Fruit fly (Drosophila melanogaster) whole organism, adult: ENCODE results near the gene Orc2.

ENCODE experiments used
- CG11617 ChIP-seq: fragments of 200-800 bp; sonication (Bioruptor generic); optimal IDR thresholded peaks from 2 replicates; lab custom pipeline; 2017; ENCODE audit warnings: mild to moderate bottlenecking, missing biosample characterization, missing genetic modification reagents, missing genetic modification characterization
- CG33017 ChIP-seq: fragments of 200-800 bp; sonication (Bioruptor generic); optimal IDR thresholded peaks from 2 replicates; lab custom pipeline; 2018; ENCODE audit warnings: missing biosample characterization, mild to moderate bottlenecking, missing genetic modification characterization, moderate library complexity
- CG5204 ChIP-seq: fragments of 200-800 bp; sonication (Bioruptor generic); optimal IDR thresholded peaks from 2 replicates; lab custom pipeline; 2016; ENCODE audit warnings: missing biosample characterization, missing genetic modification characterization
- CG7045 ChIP-seq: fragments of 200-800 bp; sonication (Bioruptor generic); optimal IDR thresholded peaks from 2 replicates; lab custom pipeline; 2017; ENCODE audit warnings: missing biosample characterization, mild to moderate bottlenecking, missing genetic modification characterization
- Crg-1 ChIP-seq: fragments of 200-800 bp; sonication (Bioruptor generic); optimal IDR thresholded peaks from 2 replicates; lab custom pipeline; 2016; ENCODE audit warnings: missing biosample characterization, missing genetic modification characterization
- Hr96 ChIP-seq: fragments of 200-800 bp; sonication (Bioruptor generic); optimal IDR thresholded peaks from 2 replicates; lab custom pipeline; 2016; ENCODE audit warnings: missing biosample characterization, missing genetic modification characterization
- Mnt ChIP-seq: fragments of 200-800 bp; sonication (Bioruptor generic); optimal IDR thresholded peaks from 2 replicates; lab custom pipeline; 2016; ENCODE audit warnings: missing biosample characterization, mild to moderate bottlenecking, missing genetic modification characterization
- bab1 ChIP-seq: fragments of 200-800 bp; sonication (Bioruptor generic); optimal IDR thresholded peaks from 3 replicates; lab custom pipeline; 2019; ENCODE audit warnings: missing biosample characterization, mild to moderate bottlenecking, missing genetic modification characterization, moderate library complexity
- cic ChIP-seq: fragments of 200-800 bp; sonication (Bioruptor generic); optimal IDR thresholded peaks from 2 replicates; lab custom pipeline; 2017; ENCODE audit warnings: missing biosample characterization, mild to moderate bottlenecking, missing genetic modification characterization, moderate library complexity
- cnc ChIP-seq, 2 experiments: fragments of >200 bp; optimal IDR thresholded peaks; 2 replicates each; lab custom pipeline; 2017
- kay ChIP-seq: fragments of 200-800 bp; sonication (Bioruptor generic); peaks from one replicate; lab custom pipeline; 2016; ENCODE audit warnings: missing biosample characterization, missing genetic modification characterization, borderline replicate concordance
- pad ChIP-seq: fragments of 200-800 bp; sonication (Bioruptor generic); optimal IDR thresholded peaks from 3 replicates; lab custom pipeline; 2017; ENCODE audit warnings: missing biosample characterization, missing genetic modification characterization, mild to moderate bottlenecking, moderate library complexity, missing genetic modification reagents
- tj ChIP-seq: fragments of 200-800 bp; sonication (Bioruptor generic); optimal IDR thresholded peaks from 3 replicates; lab custom pipeline; 2017; ENCODE audit warnings: missing biosample characterization, mild to moderate bottlenecking, missing genetic modification characterization, moderate library complexity

DNA sequence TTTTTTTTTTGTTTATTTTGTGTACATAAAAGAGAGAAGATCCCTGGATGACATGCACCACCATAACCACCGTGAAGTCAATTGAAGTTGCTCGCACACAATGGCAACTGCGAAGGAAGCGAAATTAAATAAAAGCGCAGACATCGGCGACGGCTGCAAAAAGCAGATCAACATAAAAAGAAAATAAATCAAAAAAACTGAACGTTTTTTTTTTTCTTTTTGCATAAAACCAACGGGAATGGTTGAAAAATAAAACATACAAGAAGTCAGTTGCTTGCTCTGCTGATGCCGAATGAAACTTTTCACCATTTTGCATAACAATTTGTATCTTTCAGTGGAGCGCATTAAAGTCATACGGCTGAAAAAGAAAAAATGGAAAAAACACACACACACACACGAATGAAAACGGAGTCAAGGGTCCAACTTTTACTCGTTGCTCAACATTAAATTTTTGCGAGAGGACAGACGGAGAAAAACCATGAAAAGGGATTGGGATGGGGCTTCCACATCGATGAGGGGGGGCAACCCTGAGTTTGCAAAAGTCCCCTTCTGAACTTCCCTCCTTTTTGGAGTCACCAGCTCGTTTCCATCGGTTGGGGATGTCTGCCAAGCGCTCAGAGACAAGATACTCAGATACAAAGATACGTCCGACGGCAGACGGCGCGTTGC is 41.7 kb downstream of the Orc2 start:
- no peak for TF ChIP-seq pad (GFP tag; lab: Kevin White, UChicago)
- no peak for TF ChIP-seq cnc (optimal IDR thresholded peaks at IDR 0.05; lab: Kevin White, UChicago)
- no peak for TF ChIP-seq cic (GFP tag; lab: Kevin White, UChicago)
- no peak for TF ChIP-seq tj
- no peak for TF ChIP-seq bab1
- TF ChIP-seq Crg-1, result no peak
- no peak for TF ChIP-seq CG7045 (GFP tag; lab: Kevin White, UChicago)
- no peak for TF ChIP-seq Hr96 (GFP tag; lab: Kevin White, UChicago)
- TF ChIP-seq Mnt (GFP tag; lab: Kevin White, UChicago), result no peak
- no peak for TF ChIP-seq kay (GFP tag; lab: Kevin White, UChicago)
- no peak for TF ChIP-seq CG5204 (GFP tag; lab: Kevin White, UChicago)
- TF ChIP-seq CG33017 (tag; lab: Kevin White, UChicago), result no peak
- no peak for TF ChIP-seq CG11617
